Worm (Caenorhabditis elegans) whole organism, early embryonic: ENCODE data around the gene K08E7.6.

Experiments used
- aly-1 ChIP-seq: sonication (generic microtip); optimal IDR thresholded peaks from 2 replicates; lab custom pipeline; 2016; ENCODE audit warnings: missing genetic modification characterization, missing compliant biosample characterization
- ama-1 ChIP-seq: fragments of 150-350 bp; optimal IDR thresholded peaks from 2 replicates; lab custom pipeline; 2014
- ets-7 ChIP-seq: sonication (generic microtip); optimal IDR thresholded peaks from 2 replicates; lab custom pipeline; 2016; ENCODE audit warnings: missing genotype, missing genetic modification characterization, missing compliant biosample characterization
- flt-1 ChIP-seq: fragments of 200-800 bp; sonication (Bioruptor generic); IDR thresholded peaks from 2 replicates; pipeline ENCODE4 v1.3.6; 2022; ENCODE audit warnings: missing genetic modification characterization, missing compliant biosample characterization
- tbx-11 ChIP-seq: fragments of 200-800 bp; sonication (Bioruptor generic); IDR thresholded peaks from 2 replicates; pipeline ENCODE4 v1.3.6; 2022; ENCODE audit warnings: missing genetic modification characterization, missing compliant biosample characterization
- tbx-37 ChIP-seq: fragments of 200-800 bp; sonication (Bioruptor generic); conservative IDR thresholded peaks from 2 replicates; pipeline ENCODE4 v1.3.6; 2022; ENCODE audit warnings: missing genetic modification reagents, missing genetic modification characterization, missing compliant biosample characterization

ce11 chrIV:12590373-12590772 is 9.4 kb upstream of the K08E7.6 start, which contains the start of gene cul-6:
- no peak for TF ChIP-seq aly-1 (tag; lab: Kevin White, UChicago)
- TF ChIP-seq flt-1 (GFP tag; lab: Robert Waterston, UW): no peak
- no peak for TF ChIP-seq ets-7
- TF ChIP-seq tbx-11 (GFP tag; lab: Robert Waterston, UW): no peak
- no peak for TF ChIP-seq ama-1 (lab: Kevin White, UChicago)
- TF ChIP-seq tbx-37: no peak
